Worm (Caenorhabditis elegans) whole organism, midembryonic: Measurements from ENCODE around the gene rpn-2.

Source experiments
- flt-1 ChIP-seq: fragments of 200-800 bp; sonication (Bioruptor generic); IDR thresholded peaks from 2 replicates; pipeline ENCODE4 v1.3.6; 2022; ENCODE audit warnings: missing genetic modification characterization, missing compliant biosample characterization
- klf-2 ChIP-seq: fragments of 200-800 bp; sonication (Bioruptor generic); conservative IDR thresholded peaks from 2 replicates; pipeline ENCODE4 v1.3.6; 2022; ENCODE audit warnings: missing genetic modification reagents, missing genetic modification characterization, missing compliant biosample characterization
- ztf-29 ChIP-seq: fragments of 200-800 bp; sonication (Bioruptor generic); IDR thresholded peaks from 2 replicates; pipeline ENCODE4 v1.3.6; 2022; ENCODE audit warnings: missing genetic modification reagents, missing genetic modification characterization, missing compliant biosample characterization

DNA sequence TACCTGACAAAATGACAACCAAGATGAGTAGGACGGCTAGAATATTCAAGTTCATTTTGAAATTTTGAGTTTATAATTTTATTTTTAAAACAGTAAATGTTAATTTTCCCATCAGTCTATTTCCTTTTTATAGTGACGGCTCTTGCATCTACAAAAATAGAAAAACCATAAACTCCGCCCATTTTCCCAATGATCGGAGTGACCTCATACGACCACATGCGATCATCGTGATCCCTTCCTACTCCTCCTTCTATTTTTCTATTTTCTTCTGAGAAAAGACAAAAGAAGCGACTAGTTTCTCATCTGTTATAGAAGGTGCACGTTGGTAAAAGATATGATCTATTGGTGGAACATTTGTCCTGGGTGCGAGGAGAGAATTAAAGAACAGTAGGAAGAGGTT, 16.5 kb downstream of the rpn-2 start, which contains the start of gene C23G10.11:
- TF ChIP-seq flt-1 (no peak), ztf-29 (no peak), klf-2 (no peak)
